Fruit fly (Drosophila melanogaster) whole organism, embryonic: ENCODE results near the gene Grasp65.
A peak's percentile ranks its signal among the peaks of the same experiment; 100 is the strongest.

Source experiments
- BEAF-32 ChIP-seq: fragments of 200-800 bp; sonication (Bioruptor generic); optimal IDR thresholded peaks from 3 replicates; lab custom pipeline; 2017; ENCODE audit warnings: missing biosample characterization, missing genetic modification characterization, mild to moderate bottlenecking, moderate library complexity, missing genetic modification reagents
- CG12071 ChIP-seq: fragments of 200-800 bp; sonication (Bioruptor generic); optimal IDR thresholded peaks from 3 replicates; lab custom pipeline; 2018; ENCODE audit warnings: missing biosample characterization, mild to moderate bottlenecking, missing genetic modification characterization
- CG15479 ChIP-seq: fragments of 200-800 bp; sonication (Bioruptor generic); optimal IDR thresholded peaks from 3 replicates; lab custom pipeline; 2019; ENCODE audit warnings: missing biosample characterization, mild to moderate bottlenecking, missing genetic modification characterization, moderate library complexity
- CG16779 ChIP-seq: fragments of 200-800 bp; sonication (Bioruptor generic); IDR thresholded peaks from 2 replicates; pipeline ENCODE4 v1.3.6; 2022; ENCODE audit warnings: missing biosample characterization, missing genetic modification characterization
- CG16863 ChIP-seq: fragments of 200-800 bp; sonication (Bioruptor generic); optimal IDR thresholded peaks from 3 replicates; lab custom pipeline; 2016; ENCODE audit warnings: missing biosample characterization, missing genetic modification characterization
- CG31441 ChIP-seq: fragments of 200-800 bp; sonication (Bioruptor generic); IDR thresholded peaks from 2 replicates; pipeline ENCODE4 v1.3.6; 2022; ENCODE audit warnings: missing biosample characterization, missing genetic modification characterization
- CG33213 ChIP-seq: fragments of 200-800 bp; sonication (Bioruptor generic); optimal IDR thresholded peaks from 3 replicates; lab custom pipeline; 2016; ENCODE audit warnings: missing biosample characterization, missing genetic modification characterization
- CG4730 ChIP-seq: fragments of 200-800 bp; sonication (Bioruptor generic); IDR thresholded peaks from 2 replicates; pipeline ENCODE4 v1.3.6; 2022; ENCODE audit warnings: missing biosample characterization, missing genetic modification characterization
- CG6689 ChIP-seq: fragments of 200-800 bp; sonication (Bioruptor generic); IDR thresholded peaks from 2 replicates; pipeline ENCODE4 v1.3.6; 2022; ENCODE audit warnings: missing biosample characterization, missing genetic modification characterization
- CG7271 ChIP-seq: fragments of 200-800 bp; sonication (Bioruptor generic); optimal IDR thresholded peaks from 2 replicates; lab custom pipeline; 2018; ENCODE audit warnings: missing biosample characterization, mild to moderate bottlenecking, missing genetic modification characterization, moderate library complexity
- CG7786 ChIP-seq: fragments of 200-800 bp; sonication (Bioruptor generic); optimal IDR thresholded peaks from 2 replicates; lab custom pipeline; 2016; ENCODE audit warnings: missing biosample characterization, missing genetic modification characterization
- CG9437 ChIP-seq: fragments of 200-800 bp; sonication (Bioruptor generic); optimal IDR thresholded peaks from 2 replicates; lab custom pipeline; 2018; ENCODE audit warnings: missing biosample characterization, mild to moderate bottlenecking, missing genetic modification characterization
- CG9817 ChIP-seq: fragments of 200-800 bp; sonication (Bioruptor generic); optimal IDR thresholded peaks from 2 replicates; lab custom pipeline; 2018; ENCODE audit warnings: missing biosample characterization, mild to moderate bottlenecking, missing genetic modification characterization, moderate library complexity
- CG9932 ChIP-seq: fragments of 200-800 bp; sonication (Bioruptor generic); IDR thresholded peaks from 2 replicates; pipeline ENCODE4 v1.3.6; 2022; ENCODE audit warnings: missing biosample characterization, missing genetic modification characterization
- D19A ChIP-seq: fragments of 200-800 bp; optimal IDR thresholded peaks from 3 replicates; lab custom pipeline; 2019; ENCODE audit warnings: missing biosample characterization, mild to moderate bottlenecking, missing genetic modification characterization, moderate library complexity
- Dip2 ChIP-seq: fragments of 200-800 bp; sonication (Bioruptor generic); IDR thresholded peaks from 2 replicates; pipeline ENCODE4 v1.3.6; 2022; ENCODE audit warnings: missing biosample characterization, missing genetic modification characterization
- Ets65A ChIP-seq: fragments of 200-800 bp; sonication (Bioruptor generic); peaks from one replicate; lab custom pipeline; 2016; ENCODE audit warnings: missing biosample characterization, missing genetic modification characterization
- HmgD ChIP-seq: fragments of 200-800 bp; sonication (Bioruptor generic); optimal IDR thresholded peaks from 3 replicates; lab custom pipeline; 2016; ENCODE audit warnings: missing biosample characterization, missing genetic modification characterization
- Hmx ChIP-seq: fragments of 200-800 bp; sonication (Bioruptor generic); optimal IDR thresholded peaks from 2 replicates; lab custom pipeline; 2016; ENCODE audit warnings: missing biosample characterization, missing genetic modification characterization
- Med ChIP-seq: fragments of 200-800 bp; sonication (Bioruptor generic); peaks from one replicate; lab custom pipeline; 2016; ENCODE audit warnings: missing biosample characterization, missing genetic modification characterization, mild to moderate bottlenecking, inconsistent platforms, moderate library complexity
- Nf-YB ChIP-seq: fragments of 200-800 bp; sonication (Bioruptor generic); optimal IDR thresholded peaks from 3 replicates; lab custom pipeline; 2019; ENCODE audit warnings: missing biosample characterization, mild to moderate bottlenecking, missing genetic modification characterization, moderate library complexity
- Poxn ChIP-seq: fragments of 200-800 bp; sonication (Bioruptor generic); IDR thresholded peaks from 2 replicates; pipeline ENCODE4 v1.3.6; 2022; ENCODE audit warnings: missing biosample characterization, missing genetic modification characterization
- Ravus ChIP-seq: fragments of 200-800 bp; sonication (Bioruptor generic); IDR thresholded peaks from 2 replicates; pipeline ENCODE4 v1.3.6; 2022; ENCODE audit warnings: missing biosample characterization, missing genetic modification characterization
- Xbp1 ChIP-seq: fragments of 200-800 bp; sonication (Bioruptor generic); optimal IDR thresholded peaks from 3 replicates; lab custom pipeline; 2016; ENCODE audit warnings: missing biosample characterization, mild to moderate bottlenecking, missing genetic modification characterization
- bowl ChIP-seq: fragments of 200-800 bp; sonication (Bioruptor generic); IDR thresholded peaks from 2 replicates; pipeline ENCODE4 v1.3.6; 2022; ENCODE audit warnings: missing biosample characterization, missing genetic modification characterization
- btn ChIP-seq: fragments of 200-800 bp; sonication (Bioruptor generic); optimal IDR thresholded peaks from 2 replicates; lab custom pipeline; 2016; ENCODE audit warnings: missing biosample characterization, missing genetic modification characterization
- chn ChIP-seq: fragments of 200-800 bp; sonication (Bioruptor generic); optimal IDR thresholded peaks from 2 replicates; lab custom pipeline; 2016; ENCODE audit warnings: missing biosample characterization, missing genetic modification characterization
- crol ChIP-seq: fragments of 200-800 bp; sonication (Bioruptor generic); IDR thresholded peaks from 2 replicates; pipeline ENCODE4 v1.3.6; 2022; ENCODE audit warnings: missing biosample characterization, missing genetic modification characterization
- cwo ChIP-seq: fragments of 200-800 bp; sonication (Bioruptor generic); optimal IDR thresholded peaks from 3 replicates; lab custom pipeline; 2017; ENCODE audit warnings: missing biosample characterization, missing genetic modification characterization, mild to moderate bottlenecking, moderate library complexity, missing genetic modification reagents
- danr ChIP-seq: fragments of 200-800 bp; sonication (Bioruptor generic); IDR thresholded peaks from 2 replicates; pipeline ENCODE4 v1.3.6; 2022; ENCODE audit warnings: missing biosample characterization, missing genetic modification characterization
- dmrt11E ChIP-seq: fragments of 200-800 bp; sonication (Bioruptor generic); optimal IDR thresholded peaks from 3 replicates; lab custom pipeline; 2018; ENCODE audit warnings: missing biosample characterization, mild to moderate bottlenecking, missing genetic modification characterization, moderate library complexity
- dmrt99B ChIP-seq: fragments of 200-800 bp; sonication (Bioruptor generic); optimal IDR thresholded peaks from 2 replicates; lab custom pipeline; 2018; ENCODE audit warnings: missing biosample characterization, mild to moderate bottlenecking, missing genetic modification characterization, moderate library complexity
- dpn ChIP-seq, 2 experiments: fragments of 200-800 bp; sonication (Bioruptor generic); optimal IDR thresholded peaks; 3 replicates each; lab custom pipeline; 2016; ENCODE audit warnings: missing biosample characterization in 2 of 2, missing genetic modification characterization in 2 of 2
- fd3F ChIP-seq: fragments of 200-800 bp; sonication (Bioruptor generic); optimal IDR thresholded peaks from 2 replicates; lab custom pipeline; 2018; ENCODE audit warnings: missing biosample characterization, mild to moderate bottlenecking, missing genetic modification characterization, moderate library complexity
- grn ChIP-seq: fragments of 200-800 bp; sonication (Bioruptor generic); optimal IDR thresholded peaks from 3 replicates; lab custom pipeline; 2017; ENCODE audit warnings: missing biosample characterization, missing genetic modification characterization
- jumu ChIP-seq: fragments of 200-800 bp; sonication (Bioruptor generic); optimal IDR thresholded peaks from 3 replicates; lab custom pipeline; 2016; ENCODE audit warnings: missing biosample characterization, missing genetic modification characterization
- kah ChIP-seq: fragments of 200-800 bp; sonication (Bioruptor generic); optimal IDR thresholded peaks from 2 replicates; lab custom pipeline; 2018; ENCODE audit warnings: missing biosample characterization, mild to moderate bottlenecking, missing genetic modification characterization
- ken ChIP-seq: fragments of 200-800 bp; sonication (Bioruptor generic); IDR thresholded peaks from 3 replicates; pipeline ENCODE4 v1.3.6; 2022; ENCODE audit warnings: missing biosample characterization, missing genetic modification characterization
- klu ChIP-seq: fragments of 200-800 bp; sonication (Bioruptor generic); IDR thresholded peaks from 2 replicates; pipeline ENCODE4 v1.3.6; 2022; ENCODE audit warnings: missing biosample characterization, missing genetic modification characterization
- lov ChIP-seq, 2 experiments: fragments of 200-800 bp in 1 of 2; fragments of >200 bp in 1 of 2; sonication (Bioruptor generic) in 1 of 2; IDR thresholded peaks in 1 of 2; optimal IDR thresholded peaks in 1 of 2; 2 replicates in 1 of 2; 3 replicates in 1 of 2; pipeline versions ENCODE4 v1.3.6 to Lab custom; 2017 to 2022; ENCODE audit warnings: missing biosample characterization in 1 of 2, missing genetic modification characterization in 1 of 2
- luna ChIP-seq: fragments of 200-800 bp; sonication (Bioruptor generic); optimal IDR thresholded peaks from 2 replicates; lab custom pipeline; 2016; ENCODE audit warnings: missing biosample characterization, missing genetic modification characterization
- nerfin-2 ChIP-seq: fragments of 200-800 bp; sonication (Bioruptor generic); IDR thresholded peaks from 2 replicates; pipeline ENCODE4 v1.3.6; 2022; ENCODE audit warnings: missing biosample characterization, missing genetic modification characterization; ENCODE audit not compliant: partially characterized antibody
- otp ChIP-seq: fragments of 200-800 bp; sonication (Bioruptor generic); IDR thresholded peaks from 3 replicates; pipeline ENCODE4, ENCODE4 v1.3.6; 2022; ENCODE audit warnings: missing biosample characterization, missing genetic modification characterization
- ro ChIP-seq: fragments of 200-800 bp; sonication (Bioruptor generic); IDR thresholded peaks from 2 replicates; pipeline ENCODE4 v1.3.6; 2022; ENCODE audit warnings: missing biosample characterization, missing genetic modification characterization
- sens ChIP-seq: fragments of 200-800 bp; sonication (Bioruptor generic); peaks from one replicate; lab custom pipeline; 2016; ENCODE audit warnings: missing biosample characterization, missing genetic modification characterization
- stwl ChIP-seq: fragments of 200-800 bp; sonication (Bioruptor generic); optimal IDR thresholded peaks from 3 replicates; lab custom pipeline; 2018; ENCODE audit warnings: missing biosample characterization, mild to moderate bottlenecking, missing genetic modification characterization, moderate library complexity
- vvl ChIP-seq: fragments of 200-800 bp; sonication (Bioruptor generic); IDR thresholded peaks from 2 replicates; pipeline ENCODE4 v1.3.6; 2022; ENCODE audit warnings: missing biosample characterization, missing genetic modification characterization
- zf30C ChIP-seq: fragments of 200-800 bp; sonication (Bioruptor generic); optimal IDR thresholded peaks from 3 replicates; lab custom pipeline; 2018; ENCODE audit warnings: missing biosample characterization, mild to moderate bottlenecking, missing genetic modification characterization

Gene Grasp65

dm6 chr3L:19906780-19907705, 17.7 kb upstream of the Grasp65 start (continued):
- TF ChIP-seq grn (peak; percentile 12), CG16779 (peak; percentile 44; the same call in 1 of the 2 replicates), CG33213 (GFP tag; lab: Kevin White, UChicago) (peak; percentile 49), Xbp1 (GFP tag; lab: Kevin White, UChicago) (no peak), CG9817 (tag; lab: Kevin White, UChicago) (peak; percentile 42), danr (GFP tag; lab: Robert Waterston, UW) (peak; percentile 19; the same call in 1 of the 2 replicates), lov (optimal IDR thresholded peaks at IDR 0.05; lab: Kevin White, UChicago) (no peak), lov (GFP tag; IDR thresholded peaks at IDR 0.05; lab: Robert Waterston, UW) (peak; percentile 87), kah (GFP tag; lab: Kevin White, UChicago) (peak; percentile 98), bowl (peak; percentile 17; the same call in 1 of the 2 replicates), Ravus (GFP tag; lab: Robert Waterston, UW) (no peak; the same call in 1 of the 2 replicates), CG6689 (peak; percentile 23; the same call in 1 of the 2 replicates), crol (GFP tag; lab: Robert Waterston, UW) (no peak), chn (GFP tag; lab: Kevin White, UChicago) (peak; percentile 31), ken (GFP tag; lab: Robert Waterston, UW) (peak; percentile 68; the same call in 2 of the 3 replicates), otp (GFP tag; lab: Robert Waterston, UW) (peak; percentile 82), Ets65A (GFP tag; lab: Kevin White, UChicago) (no peak), nerfin-2 (GFP tag; lab: Robert Waterston, UW) (no peak), jumu (GFP tag; lab: Kevin White, UChicago) (peak; percentile 37), fd3F (GFP tag; lab: Kevin White, UChicago) (peak; percentile 64), D19A (tag; lab: Kevin White, UChicago) (peak; percentile 9), Poxn (GFP tag; lab: Robert Waterston, UW) (no peak), vvl (GFP tag; lab: Robert Waterston, UW) (peak; percentile 73), sens (GFP tag; lab: Kevin White, UChicago) (peak; percentile 95), klu (GFP tag; lab: Robert Waterston, UW) (no peak), CG12071 (GFP tag; lab: Kevin White, UChicago) (peak; percentile 90), CG9932 (GFP tag; lab: Robert Waterston, UW) (0 out of 2 replicates have a peak, but pooled peaks have one; percentile 11), CG9437 (GFP tag; lab: Kevin White, UChicago) (no peak), Med (GFP tag; lab: Kevin White, UChicago) (peak; percentile 95), CG16863 (GFP tag; lab: Kevin White, UChicago) (peak; percentile 62), stwl (tag; lab: Kevin White, UChicago) (peak; percentile 26), CG7271 (peak; percentile 4), dmrt99B (peak; percentile 65), Hmx (no peak), dpn (GFP tag; optimal IDR thresholded peaks at IDR 0.05; lab: Kevin White, UChicago) (peak; percentile 34 to 68), CG4730 (GFP tag; lab: Robert Waterston, UW) (no peak), luna (no peak), CG7786 (GFP tag; lab: Kevin White, UChicago) (peak; percentile 12), HmgD (GFP tag; lab: Kevin White, UChicago) (peak; percentile 51), Nf-YB (GFP tag; lab: Kevin White, UChicago) (peak; percentile 31), CG15479 (GFP tag; lab: Kevin White, UChicago) (peak; percentile 60), dmrt11E (tag; lab: Kevin White, UChicago) (peak; percentile 52), btn (GFP tag; lab: Kevin White, UChicago) (peak; percentile 72), Dip2 (GFP tag; lab: Robert Waterston, UW) (no peak), BEAF-32 (no peak), ro (GFP tag; lab: Robert Waterston, UW) (no peak), CG31441 (GFP tag; lab: Robert Waterston, UW) (peak; percentile 27; the same call in 1 of the 2 replicates), zf30C (GFP tag; lab: Kevin White, UChicago) (peak; percentile 69), cwo (GFP tag; lab: Kevin White, UChicago) (peak; percentile 46)
